Worm (Caenorhabditis elegans): ENCODE results near the gene orc-1.
A peak's percentile ranks its signal among the peaks of the same experiment; 100 is the strongest.

The orc-1 gene

ce11 chrIII:10634034-10634433 is 8.9 kb upstream of the orc-1 start (continued):
- TF ChIP-seq unc-62 (GFP tag; optimal IDR thresholded peaks at IDR 0.05) = no peak
- TF ChIP-seq lin-54 (GFP tag; optimal IDR thresholded peaks at IDR 0.05) = peak; percentile 32
- 0 out of 2 replicates have a peak, but pooled peaks have one; percentile 31 for TF ChIP-seq lin-26 (GFP tag; IDR thresholded peaks at IDR 0.05)
- TF ChIP-seq K12H6.12 (tag; optimal IDR thresholded peaks at IDR 0.05) = peak; percentile 84
- peak; percentile 99 for TF ChIP-seq egrh-3 (GFP tag; IDR thresholded peaks at IDR 0.05)
- peak; percentile 27 for TF ChIP-seq gei-17 (GFP tag; optimal IDR thresholded peaks at IDR 0.05)
- peak; percentile 39 for TF ChIP-seq sptf-2 (GFP tag; optimal IDR thresholded peaks at IDR 0.05)
- no peak for TF ChIP-seq aptf-2 (GFP tag; conservative IDR thresholded peaks at IDR 0.05)
- TF ChIP-seq unc-130 (GFP tag; optimal IDR thresholded peaks at IDR 0.05) = no peak
- no peak for TF ChIP-seq B0019.2 (GFP tag; conservative IDR thresholded peaks at IDR 0.05)
- TF ChIP-seq attf-6 (GFP tag; IDR thresholded peaks at IDR 0.05) = no peak
- peak; percentile 44 for TF ChIP-seq ztf-18 (tag; optimal IDR thresholded peaks at IDR 0.05)
- no peak for TF ChIP-seq lir-1 (GFP tag; conservative IDR thresholded peaks at IDR 0.05)
- peak; percentile 49 for TF ChIP-seq C06A6.2 (GFP tag; conservative IDR thresholded peaks at IDR 0.05)
- no peak for TF ChIP-seq ceh-40 (GFP tag; IDR thresholded peaks at IDR 0.05)
- TF ChIP-seq athp-1 (tag; optimal IDR thresholded peaks at IDR 0.05) = peak; percentile 2
- no peak for TF ChIP-seq ceh-79 (tag; optimal IDR thresholded peaks at IDR 0.05)
- peak in 1 of 2 experiments; percentile 29 for TF ChIP-seq let-607 (tag; optimal IDR thresholded peaks at IDR 0.05)
- peak; percentile 71 for TF ChIP-seq nhr-80 (tag; optimal IDR thresholded peaks at IDR 0.05)
- no peak for TF ChIP-seq him-1 (tag; optimal IDR thresholded peaks at IDR 0.05)
- peak; percentile 47 for TF ChIP-seq chd-7 (tag; optimal IDR thresholded peaks at IDR 0.05)
- TF ChIP-seq lin-40 (tag; optimal IDR thresholded peaks at IDR 0.05) = peak; percentile 67
- TF ChIP-seq hsf-1 (GFP tag; IDR thresholded peaks at IDR 0.05) = no peak
- peak; percentile 46 for TF ChIP-seq ets-4 (GFP tag; optimal IDR thresholded peaks at IDR 0.05)

ce11 chrIII:10634576-10634975 is 8.4 kb upstream of the orc-1 start:
- TF ChIP-seq ekl-4 (GFP tag; IDR thresholded peaks at IDR 0.05) (no peak), F52B5.7 (tag; optimal IDR thresholded peaks at IDR 0.05) (no peak), mes-4 (tag; optimal IDR thresholded peaks at IDR 0.05) (no peak), Y67H2A.10 (GFP tag; conservative IDR thresholded peaks at IDR 0.05) (no peak), egl-18 (GFP tag; IDR thresholded peaks at IDR 0.05) (no peak), K11D2.4 (GFP tag; IDR thresholded peaks at IDR 0.05) (no peak)

ce11 chrIII:10636493-10637031 is 6.4 kb upstream of the orc-1 start:
- no peak for TF ChIP-seq ztf-6 (GFP tag; IDR thresholded peaks at IDR 0.05)
- TF ChIP-seq bed-2 (GFP tag; IDR thresholded peaks at IDR 0.05) = no peak
- TF ChIP-seq F37B4.10 (GFP tag; IDR thresholded peaks at IDR 0.05) = no peak
- no peak for TF ChIP-seq lin-26 (GFP tag; IDR thresholded peaks at IDR 0.05)
- TF ChIP-seq F33H1.4 (GFP tag; IDR thresholded peaks at IDR 0.05) = no peak
- no peak for TF ChIP-seq snpc-3.4 (tag; optimal IDR thresholded peaks at IDR 0.05)
- no peak for TF ChIP-seq D2030.7 (GFP tag; IDR thresholded peaks at IDR 0.05)
- no peak for TF ChIP-seq aptf-3 (GFP tag; IDR thresholded peaks at IDR 0.05)
- no peak for TF ChIP-seq B0035.1 (tag; optimal IDR thresholded peaks at IDR 0.05)

All from whole organism, young adult.